Fruit fly (Drosophila melanogaster) whole organism, prepupa: ENCODE data around the gene Uxs.
A peak's percentile ranks its signal among the peaks of the same experiment; 100 is the strongest.

ENCODE experiments used
- Blimp-1 ChIP-seq: fragments of 200-800 bp; sonication (Bioruptor generic); optimal IDR thresholded peaks from 3 replicates; lab custom pipeline; 2017; ENCODE audit warnings: missing biosample characterization, missing genetic modification characterization, mild to moderate bottlenecking, moderate library complexity, missing genetic modification reagents
- CG10631 ChIP-seq: fragments of 200-800 bp; sonication (Bioruptor generic); optimal IDR thresholded peaks from 2 replicates; lab custom pipeline; 2016; ENCODE audit warnings: missing biosample characterization, missing genetic modification characterization
- CG11294 ChIP-seq: fragments of 200-800 bp; sonication (Bioruptor generic); IDR thresholded peaks from 2 replicates; pipeline ENCODE4 v1.3.6; 2022; ENCODE audit warnings: missing biosample characterization, missing genetic modification characterization
- CG11902 ChIP-seq: fragments of 200-800 bp; sonication (Bioruptor generic); optimal IDR thresholded peaks from 3 replicates; lab custom pipeline; 2016; ENCODE audit warnings: missing biosample characterization, missing genetic modification characterization
- CG1621 ChIP-seq: fragments of 200-800 bp; sonication (Bioruptor generic); optimal IDR thresholded peaks from 3 replicates; lab custom pipeline; 2018; ENCODE audit warnings: missing biosample characterization, mild to moderate bottlenecking, missing genetic modification characterization
- CG31627 ChIP-seq: fragments of 200-800 bp; sonication (Bioruptor generic); optimal IDR thresholded peaks from 3 replicates; lab custom pipeline; 2016; ENCODE audit warnings: missing biosample characterization, missing genetic modification characterization
- Eip93F ChIP-seq: fragments of 200-800 bp; sonication (Bioruptor generic); optimal IDR thresholded peaks from 2 replicates; lab custom pipeline; 2016; ENCODE audit warnings: missing biosample characterization, mild to moderate bottlenecking, missing genetic modification characterization
- Gug ChIP-seq: fragments of 200-800 bp; sonication (Bioruptor generic); IDR thresholded peaks from 2 replicates; pipeline ENCODE4 v1.3.6; 2022; ENCODE audit warnings: missing biosample characterization, missing genetic modification characterization
- Lpt ChIP-seq: fragments of 200-800 bp; sonication (Bioruptor generic); optimal IDR thresholded peaks from 3 replicates; lab custom pipeline; 2016; ENCODE audit warnings: missing biosample characterization, missing genetic modification characterization
- OdsH ChIP-seq: fragments of 200-800 bp; sonication (Bioruptor generic); optimal IDR thresholded peaks from 3 replicates; lab custom pipeline; 2016; ENCODE audit warnings: missing biosample characterization, missing genetic modification characterization
- acj6 ChIP-seq: fragments of 200-800 bp; sonication (Bioruptor generic); optimal IDR thresholded peaks from 3 replicates; lab custom pipeline; 2016; ENCODE audit warnings: missing biosample characterization, missing genetic modification characterization
- eg ChIP-seq: fragments of 200-800 bp; sonication (Bioruptor generic); IDR thresholded peaks from 3 replicates; pipeline ENCODE4 v1.3.6; 2022; ENCODE audit warnings: missing biosample characterization, missing genetic modification characterization
- spab ChIP-seq: fragments of 200-800 bp; sonication (Bioruptor generic); optimal IDR thresholded peaks from 2 replicates; lab custom pipeline; 2017; ENCODE audit warnings: missing biosample characterization, mild to moderate bottlenecking, missing genetic modification characterization, missing genetic modification reagents
- vri ChIP-seq: fragments of 200-800 bp; sonication (Bioruptor generic); optimal IDR thresholded peaks from 3 replicates; lab custom pipeline; 2016; ENCODE audit warnings: missing biosample characterization, mild to moderate bottlenecking, missing genetic modification characterization

dm6 chr3L:8185263-8186227 is 4.8 kb downstream of the Uxs start:
- peak; percentile 79 for TF ChIP-seq OdsH (GFP tag; lab: Kevin White, UChicago)
- peak; percentile 51 for TF ChIP-seq CG11902 (GFP tag; lab: Kevin White, UChicago)
- TF ChIP-seq CG1621 (tag; lab: Kevin White, UChicago), result peak; percentile 44
- no peak for TF ChIP-seq Eip93F (GFP tag; lab: Kevin White, UChicago)
- no peak for TF ChIP-seq Blimp-1 (GFP tag; lab: Kevin White, UChicago)
- peak; percentile 74 for TF ChIP-seq acj6 (GFP tag; lab: Kevin White, UChicago)
- TF ChIP-seq Gug (GFP tag; lab: Robert Waterston, UW), result peak; percentile 64
- peak; percentile 61; the same call in 2 of the 3 replicates for TF ChIP-seq eg (GFP tag; lab: Robert Waterston, UW)
- TF ChIP-seq spab, result peak; percentile 53
- TF ChIP-seq CG31627, result peak; percentile 28
- peak; percentile 50 for TF ChIP-seq CG10631
- TF ChIP-seq Lpt (GFP tag; lab: Kevin White, UChicago), result peak; percentile 40
- TF ChIP-seq CG11294 (GFP tag; lab: Robert Waterston, UW), result peak; percentile 32; the same call in 1 of the 2 replicates
- TF ChIP-seq vri (GFP tag; lab: Kevin White, UChicago), result peak; percentile 58
